Worm (Caenorhabditis elegans): ENCODE measurements around the gene nhr-241.

DNA sequence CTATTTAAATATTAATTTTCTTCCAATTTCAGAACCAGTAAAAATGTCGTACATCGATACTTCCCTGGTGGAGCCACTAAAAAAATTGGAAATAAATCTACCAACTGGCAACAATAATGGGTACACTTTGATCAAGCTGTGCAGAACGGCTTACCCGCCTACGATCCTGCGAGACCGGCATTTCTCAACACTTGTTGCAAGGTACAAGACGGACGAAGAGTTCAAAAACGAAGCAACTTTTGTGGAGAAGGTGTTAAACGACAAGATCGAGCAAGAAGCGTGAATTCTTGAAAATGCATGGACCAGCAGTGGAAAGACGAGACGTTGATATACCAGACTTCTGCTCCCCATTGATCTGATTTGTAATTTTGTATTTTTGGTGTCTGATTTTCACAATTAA, 12.1 kb downstream of the nhr-241 start:
- TF ChIP-seq ama-1 (optimal IDR thresholded peaks at IDR 0.05) = no peak
- TF ChIP-seq aly-1 (tag; optimal IDR thresholded peaks at IDR 0.05) = no peak
- TF ChIP-seq ets-7 (tag; optimal IDR thresholded peaks at IDR 0.05) = no peak
- no peak for TF ChIP-seq tbx-37 (GFP tag; conservative IDR thresholded peaks at IDR 0.05)
- no peak for TF ChIP-seq sea-1 (GFP tag; conservative IDR thresholded peaks at IDR 0.05)

Data from whole organism, early embryonic.